Fruit fly (Drosophila melanogaster): ENCODE results near the gene CG14036.

CG14036 gene

dm6 chr2L:5054953-5055352 lies at the start of gene CG14036, which contains the start of gene His3.3A:
Gene CG14036, minus strand, starts transcription at chr2L:5055016.
Gene His3.3A, plus strand, starts transcription at chr2L:5055058.
- peak; percentile 35 for TF ChIP-seq CG17801 (GFP tag; optimal IDR thresholded peaks at IDR 0.05; ENCODE audit: partially characterized antibody)

dm6 chr2L:5103733-5104132 lies 48.9 kb upstream of the CG14036 start:
- TF ChIP-seq CG17801 (GFP tag; optimal IDR thresholded peaks at IDR 0.05; ENCODE audit: partially characterized antibody), result no peak

DNA sequence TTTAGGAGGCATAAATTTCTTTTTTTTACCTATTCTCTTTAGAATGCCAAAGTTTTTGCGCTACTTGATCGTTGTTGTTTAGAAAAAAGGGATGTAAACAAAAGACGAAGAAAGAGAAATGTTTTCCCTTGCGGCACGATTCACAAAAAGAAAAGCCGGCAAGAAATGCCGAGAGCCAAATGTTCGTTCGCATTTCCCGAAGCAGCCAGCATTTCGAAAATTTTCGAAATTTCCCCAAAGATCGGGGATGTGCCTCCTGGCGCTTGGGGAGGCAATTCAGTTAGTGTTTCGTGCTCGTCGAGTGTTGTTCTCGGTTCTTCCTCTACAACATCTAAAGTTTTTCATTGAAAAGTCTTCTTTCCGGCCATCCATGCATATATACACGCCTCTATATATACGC lies 45.8 kb upstream of the CG14036 start, which contains the start of gene Msp300:
Gene Msp300, plus strand, starts transcription at position 301 of the 400 bp plus-strand sequence.
- no peak for TF ChIP-seq CG17801 (GFP tag; optimal IDR thresholded peaks at IDR 0.05; ENCODE audit: partially characterized antibody)

DNA sequence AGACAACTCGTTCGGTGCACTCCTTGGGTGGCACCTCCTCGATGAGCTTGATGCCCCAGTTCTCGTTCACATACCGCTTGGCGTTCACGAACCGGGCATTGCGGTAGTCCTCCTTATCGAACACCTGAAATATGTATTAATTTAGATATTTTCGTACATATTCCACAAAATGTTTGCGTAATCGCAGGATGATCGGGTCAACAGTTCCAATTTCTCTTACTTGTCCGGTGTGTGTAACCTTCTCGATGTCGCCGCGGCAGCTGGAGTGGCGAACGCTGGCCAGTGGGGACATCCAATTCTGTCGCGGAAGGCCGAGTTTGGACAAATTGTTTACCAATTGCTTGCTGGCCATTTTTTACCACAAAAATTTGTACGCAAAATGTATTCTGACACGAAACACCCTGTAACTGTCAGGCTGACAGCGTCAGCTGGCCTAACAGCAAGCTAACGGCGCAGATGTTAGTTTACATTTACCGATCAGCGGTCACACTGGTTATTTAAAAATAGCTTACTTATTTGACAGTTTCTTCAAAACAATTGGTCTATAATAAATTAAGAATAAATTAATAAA lies 45.1 kb upstream of the CG14036 start, which contains the start of gene ND-13A:
Gene ND-13A, minus strand, starts transcription at position 499 of the 571 bp plus-strand sequence.
- no peak for TF ChIP-seq CG17801 (GFP tag; optimal IDR thresholded peaks at IDR 0.05; ENCODE audit: partially characterized antibody)

DNA sequence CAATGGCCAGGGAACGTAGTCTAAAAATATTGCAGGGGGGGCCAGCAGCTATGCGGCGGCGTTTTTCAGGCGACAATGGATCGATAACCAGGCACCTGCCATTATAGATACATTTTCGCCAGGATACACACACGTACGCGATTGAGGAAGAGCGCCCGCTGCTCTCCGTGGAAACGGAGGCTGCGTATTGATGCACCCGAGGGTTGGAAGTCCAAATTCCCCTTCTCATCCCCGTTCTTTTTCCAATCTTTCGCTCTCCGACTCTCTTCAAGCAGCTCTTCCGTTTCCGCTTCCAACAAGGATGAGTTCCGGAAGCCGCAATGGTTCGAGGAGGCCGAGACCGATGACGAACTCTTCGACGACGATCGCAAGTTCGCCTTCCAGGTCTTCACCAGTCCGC lies 41.9 kb upstream of the CG14036 start:
- TF ChIP-seq CG17801 (GFP tag; optimal IDR thresholded peaks at IDR 0.05; ENCODE audit: partially characterized antibody), result no peak

dm6 chr2L:5096222-5096621 lies 41.4 kb upstream of the CG14036 start, which contains the start of gene CG4230:
Gene CG4230, plus strand, starts transcription at chr2L:5096227.
- TF ChIP-seq CG17801 (GFP tag; optimal IDR thresholded peaks at IDR 0.05; ENCODE audit: partially characterized antibody), result peak; percentile 5

DNA sequence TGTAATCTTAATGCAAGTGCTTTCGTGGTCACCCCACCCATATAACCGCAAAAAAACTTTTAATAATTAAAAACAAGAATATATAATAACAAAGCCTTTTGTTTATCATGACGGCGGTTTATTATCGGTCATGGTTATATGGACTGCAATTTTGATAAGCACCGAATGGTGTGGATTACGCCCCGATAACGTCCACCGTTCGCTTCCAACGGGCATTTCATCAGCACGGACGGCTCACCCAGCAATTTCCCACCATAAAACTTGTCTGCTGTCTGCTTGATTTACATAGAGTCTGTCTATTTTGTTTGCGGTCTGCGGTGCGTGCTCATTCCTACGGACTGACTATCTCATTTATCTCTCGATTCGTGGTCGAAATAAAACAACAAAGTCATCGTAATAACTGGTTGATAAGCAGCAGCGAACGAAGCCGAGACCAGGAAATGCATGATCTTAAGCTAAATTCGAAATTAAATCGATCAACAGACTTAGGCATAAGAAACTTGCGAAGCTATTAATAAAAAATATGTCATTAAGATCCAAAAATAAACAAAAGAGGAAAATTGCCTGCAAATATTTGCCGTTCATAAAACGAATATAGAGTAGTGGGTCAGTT lies 40.6 kb upstream of the CG14036 start:
- TF ChIP-seq CG17801 (GFP tag; optimal IDR thresholded peaks at IDR 0.05; ENCODE audit: partially characterized antibody), result peak; percentile 68

DNA sequence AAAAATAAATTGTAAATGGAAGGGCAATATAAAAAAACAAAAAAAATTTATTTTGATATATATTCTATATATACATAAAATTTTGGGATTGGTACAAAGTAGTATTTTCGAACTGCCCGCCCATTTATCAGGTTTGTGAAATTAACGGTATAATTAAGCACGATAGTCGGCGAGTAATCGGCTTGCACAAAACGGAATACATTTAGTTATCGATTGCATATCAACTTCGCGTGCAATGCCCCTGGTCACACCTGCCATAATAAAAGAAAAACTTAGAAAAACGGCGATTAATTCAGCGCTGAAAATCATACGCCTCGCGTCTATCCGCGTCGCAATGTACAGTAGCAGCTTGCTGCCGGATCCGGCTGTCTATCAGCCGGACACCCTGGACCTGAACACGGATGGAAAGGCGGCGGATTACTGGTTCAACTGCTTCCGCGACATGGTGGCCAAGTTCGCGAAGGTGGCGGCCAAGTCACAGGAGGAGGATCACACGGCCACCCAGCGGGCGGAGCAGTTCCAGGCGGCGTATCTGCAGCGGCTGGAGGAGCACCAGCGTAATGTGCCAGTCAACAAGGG lies 39.0 kb upstream of the CG14036 start, which contains the start of gene CG5828:
Gene CG5828, plus strand, starts transcription at position 205 of the 579 bp plus-strand sequence.
- TF ChIP-seq CG17801 (GFP tag; optimal IDR thresholded peaks at IDR 0.05; ENCODE audit: partially characterized antibody), result no peak

- peak; percentile 47 for TF ChIP-seq CG17801 (GFP tag; optimal IDR thresholded peaks at IDR 0.05; ENCODE audit: partially characterized antibody)
Observed at dm6 chr2L:5092992-5093695, 38.3 kb upstream of the CG14036 start, which contains the start of gene Pgant5. Gene Pgant5, minus strand, starts transcription at chr2L:5093592.

DNA sequence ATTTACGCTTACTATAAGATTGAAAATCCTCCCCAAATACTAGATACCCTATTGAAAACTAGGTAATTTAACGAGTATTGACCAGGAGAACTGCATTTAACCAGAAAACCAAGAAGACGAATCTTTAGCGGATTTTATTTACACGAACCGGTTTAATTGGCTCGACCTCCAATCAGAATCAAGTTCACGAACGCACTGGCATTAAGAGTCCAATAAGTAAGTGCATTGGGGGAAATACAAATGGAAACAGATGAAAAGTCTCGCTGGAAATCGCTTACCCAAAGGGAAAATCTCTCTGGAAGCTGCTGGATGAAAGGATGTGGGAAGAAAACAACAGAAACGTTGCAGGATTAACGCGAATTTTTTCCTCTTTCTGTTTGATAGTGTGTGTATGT lies 37.8 kb upstream of the CG14036 start:
- no peak for TF ChIP-seq CG17801 (GFP tag; optimal IDR thresholded peaks at IDR 0.05; ENCODE audit: partially characterized antibody)

DNA sequence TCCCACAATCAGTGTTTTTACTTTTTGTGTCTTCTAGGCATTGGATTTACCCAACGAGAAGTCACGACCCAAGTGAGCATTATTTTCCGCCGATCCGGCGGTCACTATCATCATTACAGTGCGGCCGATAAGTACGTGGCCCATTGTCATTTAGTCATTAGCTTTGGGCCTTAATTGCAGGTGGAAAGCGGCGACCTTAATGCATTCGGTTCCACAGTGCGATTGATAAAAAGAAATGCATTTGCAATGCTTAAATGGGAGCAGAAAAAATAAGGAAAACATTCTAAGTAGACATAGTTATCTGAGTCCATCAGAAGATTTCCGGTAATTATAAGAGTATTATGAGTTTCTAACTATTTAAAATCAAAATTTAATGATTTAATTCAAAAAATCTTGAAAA lies 37.3 kb upstream of the CG14036 start:
- no peak for TF ChIP-seq CG17801 (GFP tag; optimal IDR thresholded peaks at IDR 0.05; ENCODE audit: partially characterized antibody)

DNA sequence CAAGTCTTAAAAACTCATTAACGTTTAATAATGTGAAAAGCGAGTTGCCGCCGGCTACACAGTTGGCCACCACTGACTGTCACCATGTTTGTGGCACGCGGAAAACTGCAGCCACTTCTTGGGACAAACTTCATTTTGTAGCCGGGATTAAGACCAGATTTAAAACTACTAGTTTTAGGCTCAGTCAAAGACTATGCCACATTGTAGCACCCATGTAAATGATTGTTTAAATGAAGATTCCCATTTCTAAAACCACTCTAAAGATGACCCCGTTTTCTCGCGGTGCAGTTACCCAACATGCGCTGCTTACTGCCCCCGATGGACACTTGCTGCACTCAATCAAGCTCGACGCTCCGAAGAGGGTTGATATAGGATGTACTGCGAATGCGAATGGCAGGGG lies 35.5 kb upstream of the CG14036 start:
- TF ChIP-seq CG17801 (GFP tag; optimal IDR thresholded peaks at IDR 0.05; ENCODE audit: partially characterized antibody), result no peak

- TF ChIP-seq CG17801 (GFP tag; optimal IDR thresholded peaks at IDR 0.05; ENCODE audit: partially characterized antibody), result peak; percentile 12
Observed at dm6 chr2L:5089642-5090041, 34.8 kb upstream of the CG14036 start.

dm6 chr2L:5088649-5089270 lies 33.9 kb upstream of the CG14036 start:
- TF ChIP-seq CG17801 (GFP tag; optimal IDR thresholded peaks at IDR 0.05; ENCODE audit: partially characterized antibody), result no peak
